Worm (Caenorhabditis elegans) whole organism, young adult: ENCODE data around the gene msra-1.

Source experiments
- B0336.3 ChIP-seq: fragments of 200-800 bp; sonication (Bioruptor generic); IDR thresholded peaks from 2 replicates; pipeline ENCODE4 v1.3.6; 2022; ENCODE audit warnings: missing genetic modification characterization, missing compliant biosample characterization
- C06A6.2 ChIP-seq: fragments of 200-800 bp; sonication (Bioruptor generic); conservative IDR thresholded peaks from 2 replicates; pipeline ENCODE4 v1.3.6; 2022; ENCODE audit warnings: missing genetic modification characterization, missing compliant biosample characterization
- D2030.7 ChIP-seq: fragments of 200-800 bp; sonication (Bioruptor generic); IDR thresholded peaks from 2 replicates; pipeline ENCODE4 v1.3.6; 2022; ENCODE audit warnings: missing genetic modification reagents, missing genetic modification characterization, missing compliant biosample characterization
- F33H1.4 ChIP-seq: fragments of 200-800 bp; sonication (Bioruptor generic); IDR thresholded peaks from 2 replicates; pipeline ENCODE4 v1.3.6; 2022; ENCODE audit warnings: missing genetic modification reagents, missing genetic modification characterization, missing compliant biosample characterization
- F57A8.1 ChIP-seq: fragments of 200-800 bp; sonication (Bioruptor generic); optimal IDR thresholded peaks from 2 replicates; lab custom pipeline; 2018; ENCODE audit warnings: mild to moderate bottlenecking, missing genetic modification characterization, moderate library complexity, missing compliant biosample characterization
- T26A5.8 ChIP-seq: sonication (generic microtip); optimal IDR thresholded peaks from 2 replicates; lab custom pipeline; 2016; ENCODE audit warnings: missing genetic modification characterization, missing compliant biosample characterization
- attf-3 ChIP-seq: fragments of 200-800 bp; sonication (Bioruptor generic); conservative IDR thresholded peaks from 2 replicates; pipeline ENCODE4 v1.3.6; 2022; ENCODE audit warnings: missing genetic modification reagents, missing genetic modification characterization, missing compliant biosample characterization
- attf-5 ChIP-seq: fragments of 200-800 bp; sonication (Bioruptor generic); optimal IDR thresholded peaks from 2 replicates; lab custom pipeline; 2018; ENCODE audit warnings: mild to moderate bottlenecking, missing genetic modification characterization, missing compliant biosample characterization
- ceh-40 ChIP-seq: fragments of 200-800 bp; sonication (Bioruptor generic); IDR thresholded peaks from 2 replicates; pipeline ENCODE4 v1.3.6; 2022; ENCODE audit warnings: missing genetic modification characterization, missing compliant biosample characterization
- dpff-1 ChIP-seq: sonication (generic microtip); optimal IDR thresholded peaks from 2 replicates; lab custom pipeline; 2017; ENCODE audit warnings: mild to moderate bottlenecking, missing genetic modification characterization, missing compliant biosample characterization
- let-607 ChIP-seq, 2 experiments: fragments of 200-800 bp in 1 of 2; sonication (Bioruptor generic) in 1 of 2; sonication (generic microtip) in 1 of 2; optimal IDR thresholded peaks; 2 replicates each; lab custom pipeline; 2016 to 2018; ENCODE audit warnings: mild to moderate bottlenecking in 2 of 2, missing compliant biosample characterization in 2 of 2, missing genetic modification characterization in 2 of 2, moderate library complexity in 2 of 2, missing genotype in 1 of 2
- lsl-1 ChIP-seq: fragments of 200-800 bp; sonication (Bioruptor generic); optimal IDR thresholded peaks from 2 replicates; lab custom pipeline; 2018; ENCODE audit warnings: mild to moderate bottlenecking, missing genetic modification characterization, moderate library complexity, missing compliant biosample characterization
- pha-4 ChIP-seq: fragments of 150-350 bp; sonication (generic microtip); optimal IDR thresholded peaks from 2 replicates; lab custom pipeline; 2014; ENCODE audit warnings: missing biosample characterization, missing genetic modification reagents, missing genetic modification characterization
- rcor-1 ChIP-seq: fragments of 200-800 bp; sonication (Bioruptor generic); IDR thresholded peaks from 2 replicates; pipeline ENCODE4 v1.3.6; 2022; ENCODE audit warnings: missing genetic modification reagents, missing genetic modification characterization, missing compliant biosample characterization
- sea-2 ChIP-seq: fragments of 200-800 bp; sonication (Bioruptor generic); IDR thresholded peaks from 2 replicates; pipeline ENCODE4 v1.3.6; 2022; ENCODE audit warnings: missing genetic modification characterization, missing compliant biosample characterization
- snpc-1.1 ChIP-seq: sonication (generic microtip); optimal IDR thresholded peaks from 2 replicates; lab custom pipeline; 2017; ENCODE audit warnings: missing genetic modification characterization, mild to moderate bottlenecking, missing compliant biosample characterization, antibody characterized with exemption, moderate library complexity, missing genotype, missing genetic modification reagents; ENCODE audit not compliant: insufficient read depth
- snpc-1.3 ChIP-seq: sonication (generic microtip); optimal IDR thresholded peaks from 2 replicates; lab custom pipeline; 2017; ENCODE audit warnings: missing genetic modification characterization, mild to moderate bottlenecking, missing compliant biosample characterization, antibody characterized with exemption, moderate library complexity, missing genotype, missing genetic modification reagents; ENCODE audit not compliant: insufficient read depth

The msra-1 gene

ce11 chrII:7314083-7314482, 49.8 kb downstream of the msra-1 start, which contains the start of gene F45E12.6:
Gene F45E12.6, minus strand, starts transcription at chrII:7314183.
- TF ChIP-seq let-607 (tag; optimal IDR thresholded peaks at IDR 0.05; lab: Kevin White, UChicago) (no peak), sea-2 (GFP tag; lab: Robert Waterston, UW) (no peak), lsl-1 (GFP tag; lab: Kevin White, UChicago) (no peak), F57A8.1 (GFP tag; lab: Kevin White, UChicago) (no peak), T26A5.8 (tag; lab: Kevin White, UChicago) (no peak), B0336.3 (GFP tag; lab: Robert Waterston, UW) (no peak), ceh-40 (GFP tag; lab: Robert Waterston, UW) (no peak), pha-4 (tag; lab: Kevin White, UChicago) (no peak), snpc-1.3 (tag; lab: Kevin White, UChicago) (no peak), C06A6.2 (GFP tag; lab: Robert Waterston, UW) (no peak), attf-3 (GFP tag; lab: Robert Waterston, UW) (no peak), F33H1.4 (GFP tag; lab: Robert Waterston, UW) (no peak), dpff-1 (tag; lab: Kevin White, UChicago) (no peak), snpc-1.1 (no peak), D2030.7 (no peak), attf-5 (no peak), rcor-1 (GFP tag; lab: Robert Waterston, UW) (no peak)
